Fruit fly (Drosophila melanogaster) whole organism, embryonic: ENCODE measurements around the gene CG33235.
A peak's percentile ranks its signal among the peaks of the same experiment; 100 is the strongest.

Experiments used
- B-H2 ChIP-seq: fragments of 200-800 bp; sonication (Bioruptor generic); optimal IDR thresholded peaks from 2 replicates; lab custom pipeline; 2018; ENCODE audit warnings: missing biosample characterization, mild to moderate bottlenecking, missing genetic modification characterization
- CG10979 ChIP-seq: fragments of 200-800 bp; sonication (Bioruptor generic); optimal IDR thresholded peaks from 2 replicates; lab custom pipeline; 2018; ENCODE audit warnings: missing biosample characterization, mild to moderate bottlenecking, missing genetic modification characterization, moderate library complexity
- CG11247 ChIP-seq: fragments of 200-800 bp; sonication (Bioruptor generic); IDR thresholded peaks from 2 replicates; pipeline ENCODE4 v1.3.6; 2022; ENCODE audit warnings: missing biosample characterization, missing genetic modification characterization
- CG11695 ChIP-seq: fragments of 200-800 bp; sonication (Bioruptor generic); IDR thresholded peaks from 3 replicates; pipeline ENCODE4 v1.3.6; 2022; ENCODE audit warnings: missing biosample characterization, missing genetic modification characterization
- CG11723 ChIP-seq: fragments of 200-800 bp; sonication (Bioruptor generic); optimal IDR thresholded peaks from 2 replicates; lab custom pipeline; 2017; ENCODE audit warnings: missing biosample characterization, mild to moderate bottlenecking, missing genetic modification characterization
- CG12071 ChIP-seq: fragments of 200-800 bp; sonication (Bioruptor generic); optimal IDR thresholded peaks from 3 replicates; lab custom pipeline; 2018; ENCODE audit warnings: missing biosample characterization, mild to moderate bottlenecking, missing genetic modification characterization
- CG15073 ChIP-seq: fragments of 200-800 bp; sonication (Bioruptor generic); optimal IDR thresholded peaks from 2 replicates; lab custom pipeline; 2016; ENCODE audit warnings: missing biosample characterization, missing genetic modification characterization
- CG15269 ChIP-seq: fragments of 200-800 bp; sonication (Bioruptor generic); optimal IDR thresholded peaks from 2 replicates; lab custom pipeline; 2018; ENCODE audit warnings: missing biosample characterization, mild to moderate bottlenecking, missing genetic modification characterization, moderate library complexity
- CG15479 ChIP-seq: fragments of 200-800 bp; sonication (Bioruptor generic); optimal IDR thresholded peaks from 3 replicates; lab custom pipeline; 2019; ENCODE audit warnings: missing biosample characterization, mild to moderate bottlenecking, missing genetic modification characterization, moderate library complexity
- CG1647 ChIP-seq: fragments of 200-800 bp; sonication (Bioruptor generic); optimal IDR thresholded peaks from 3 replicates; lab custom pipeline; 2016; ENCODE audit warnings: missing biosample characterization, missing genetic modification characterization
- CG17612 ChIP-seq: fragments of 200-800 bp; sonication (Bioruptor generic); IDR thresholded peaks from 2 replicates; pipeline ENCODE4 v1.3.6; 2022; ENCODE audit warnings: missing biosample characterization, missing genetic modification characterization
- CG18011 ChIP-seq: fragments of 200-800 bp; sonication (Bioruptor generic); optimal IDR thresholded peaks from 2 replicates; lab custom pipeline; 2017; ENCODE audit warnings: missing biosample characterization, missing genetic modification characterization, mild to moderate bottlenecking, moderate library complexity, missing genotype
- CG18262 ChIP-seq: fragments of 200-800 bp; optimal IDR thresholded peaks from 3 replicates; lab custom pipeline; 2019; ENCODE audit warnings: missing biosample characterization, mild to moderate bottlenecking, missing genetic modification characterization, moderate library complexity
- CG2678 ChIP-seq: fragments of 200-800 bp; sonication (Bioruptor generic); optimal IDR thresholded peaks from 3 replicates; lab custom pipeline; 2019; ENCODE audit warnings: missing biosample characterization, mild to moderate bottlenecking, missing genetic modification characterization, moderate library complexity
- CG31224 ChIP-seq: fragments of 200-800 bp; sonication (Bioruptor generic); IDR thresholded peaks from 2 replicates; pipeline ENCODE4 v1.3.6; 2022; ENCODE audit warnings: missing biosample characterization, missing genetic modification characterization
- CG31388 ChIP-seq: fragments of 200-800 bp; sonication (Bioruptor generic); optimal IDR thresholded peaks from 2 replicates; lab custom pipeline; 2016; ENCODE audit warnings: missing biosample characterization, missing genetic modification characterization
- CG3163 ChIP-seq: fragments of 200-800 bp; sonication (Bioruptor generic); optimal IDR thresholded peaks from 3 replicates; lab custom pipeline; 2016; ENCODE audit warnings: missing biosample characterization, missing genetic modification characterization
- CG3838 ChIP-seq: fragments of 200-800 bp; sonication (Bioruptor generic); optimal IDR thresholded peaks from 3 replicates; lab custom pipeline; 2016; ENCODE audit warnings: missing biosample characterization, missing genetic modification characterization
- CG5953 ChIP-seq: fragments of 200-800 bp; sonication (Bioruptor generic); IDR thresholded peaks from 2 replicates; pipeline ENCODE4 v1.3.6; 2022; ENCODE audit warnings: missing biosample characterization, missing genetic modification characterization
- CG7372 ChIP-seq: fragments of 200-800 bp; sonication (Bioruptor generic); IDR thresholded peaks from 2 replicates; pipeline ENCODE4 v1.3.6; 2022; ENCODE audit warnings: missing biosample characterization, missing genetic modification characterization
- CG7928 ChIP-seq: fragments of 200-800 bp; sonication (Bioruptor generic); optimal IDR thresholded peaks from 2 replicates; lab custom pipeline; 2017; ENCODE audit warnings: missing biosample characterization, mild to moderate bottlenecking, missing genetic modification characterization
- CG9932 ChIP-seq: fragments of 200-800 bp; sonication (Bioruptor generic); IDR thresholded peaks from 2 replicates; pipeline ENCODE4 v1.3.6; 2022; ENCODE audit warnings: missing biosample characterization, missing genetic modification characterization
- Dp ChIP-seq: fragments of 200-800 bp; sonication (Bioruptor generic); optimal IDR thresholded peaks from 2 replicates; lab custom pipeline; 2018; ENCODE audit warnings: missing biosample characterization, mild to moderate bottlenecking, missing genetic modification characterization, moderate library complexity
- Eip74EF ChIP-seq, 2 experiments: fragments of 200-800 bp in 1 of 2; fragments of >200 bp in 1 of 2; sonication (Bioruptor generic) in 1 of 2; optimal IDR thresholded peaks; 2 replicates each; lab custom pipeline; 2017 to 2019; ENCODE audit warnings: missing biosample characterization in 2 of 2, missing genetic modification characterization in 2 of 2, mild to moderate bottlenecking in 1 of 2, moderate library complexity in 1 of 2
- Gug ChIP-seq: fragments of 200-800 bp; sonication (Bioruptor generic); IDR thresholded peaks from 4 replicates; pipeline ENCODE4 v1.3.6; 2022; ENCODE audit warnings: missing biosample characterization, missing genetic modification characterization
- Hand ChIP-seq: fragments of 200-800 bp; sonication (Bioruptor generic); optimal IDR thresholded peaks from 2 replicates; lab custom pipeline; 2017; ENCODE audit warnings: mild to moderate bottlenecking, missing biosample characterization, missing genetic modification reagents, missing genetic modification characterization
- HmgZ ChIP-seq: fragments of 200-800 bp; sonication (Bioruptor generic); optimal IDR thresholded peaks from 2 replicates; lab custom pipeline; 2018; ENCODE audit warnings: missing biosample characterization, mild to moderate bottlenecking, missing genetic modification characterization
- Hr3 ChIP-seq: fragments of 200-800 bp; sonication (Bioruptor generic); optimal IDR thresholded peaks from 3 replicates; lab custom pipeline; 2016; ENCODE audit warnings: missing biosample characterization, missing genetic modification characterization
- NfI ChIP-seq: fragments of 200-800 bp; sonication (Bioruptor generic); optimal IDR thresholded peaks from 3 replicates; lab custom pipeline; 2018; ENCODE audit warnings: missing biosample characterization, mild to moderate bottlenecking, missing genetic modification characterization, moderate library complexity
- Oli ChIP-seq: fragments of 200-800 bp; sonication (Bioruptor generic); optimal IDR thresholded peaks from 2 replicates; lab custom pipeline; 2018; ENCODE audit warnings: missing biosample characterization, mild to moderate bottlenecking, missing genetic modification characterization, moderate library complexity
- Ssrp ChIP-seq: fragments of 200-800 bp; sonication (Bioruptor generic); optimal IDR thresholded peaks from 2 replicates; lab custom pipeline; 2018; ENCODE audit warnings: missing biosample characterization, mild to moderate bottlenecking, missing genetic modification characterization, moderate library complexity
- Xbp1 ChIP-seq: fragments of 200-800 bp; sonication (Bioruptor generic); optimal IDR thresholded peaks from 3 replicates; lab custom pipeline; 2016; ENCODE audit warnings: missing biosample characterization, mild to moderate bottlenecking, missing genetic modification characterization
- al ChIP-seq: fragments of 200-800 bp; sonication (Bioruptor generic); IDR thresholded peaks from 2 replicates; pipeline ENCODE4 v1.3.6; 2022; ENCODE audit warnings: missing biosample characterization, missing genetic modification characterization
- az2 ChIP-seq: fragments of 200-800 bp; sonication (Bioruptor generic); optimal IDR thresholded peaks from 3 replicates; lab custom pipeline; 2016; ENCODE audit warnings: missing biosample characterization, missing genetic modification characterization
- bsh ChIP-seq, 2 experiments: fragments of 200-800 bp; sonication (Bioruptor generic); optimal IDR thresholded peaks; 2 replicates each; lab custom pipeline; 2017 to 2018; ENCODE audit warnings: mild to moderate bottlenecking in 2 of 2, missing biosample characterization in 2 of 2, missing genetic modification characterization in 2 of 2, moderate library complexity in 1 of 2
- disco-r ChIP-seq: fragments of 200-800 bp; sonication (Bioruptor generic); optimal IDR thresholded peaks from 2 replicates; lab custom pipeline; 2016; ENCODE audit warnings: missing biosample characterization, missing genetic modification characterization
- ems ChIP-seq: fragments of 200-800 bp; sonication (Bioruptor generic); optimal IDR thresholded peaks from 3 replicates; lab custom pipeline; 2016; ENCODE audit warnings: missing biosample characterization, missing genetic modification characterization
- fd3F ChIP-seq: fragments of 200-800 bp; sonication (Bioruptor generic); optimal IDR thresholded peaks from 2 replicates; lab custom pipeline; 2018; ENCODE audit warnings: missing biosample characterization, mild to moderate bottlenecking, missing genetic modification characterization, moderate library complexity
- gt ChIP-seq: fragments of 200-800 bp; sonication (Bioruptor generic); IDR thresholded peaks from 2 replicates; pipeline ENCODE4 v1.3.6; 2022; ENCODE audit warnings: missing biosample characterization, missing genetic modification characterization
- h ChIP-seq: fragments of >200 bp; optimal IDR thresholded peaks from 2 replicates; lab custom pipeline; 2017
- hb ChIP-seq: fragments of 200-800 bp; sonication (Bioruptor generic); IDR thresholded peaks from 3 replicates; pipeline ENCODE4 v1.3.6; 2022; ENCODE audit warnings: missing biosample characterization, missing genetic modification characterization; ENCODE audit not compliant: partially characterized antibody
- jigr1 ChIP-seq: fragments of 200-800 bp; sonication (Bioruptor generic); IDR thresholded peaks from 3 replicates; pipeline ENCODE4 v1.3.6; 2022; ENCODE audit warnings: missing biosample characterization, missing genetic modification characterization
- org-1 ChIP-seq: fragments of 200-800 bp; sonication (Bioruptor generic); optimal IDR thresholded peaks from 2 replicates; lab custom pipeline; 2017; ENCODE audit warnings: missing biosample characterization, missing genetic modification characterization
- p53 ChIP-seq: fragments of 200-800 bp; sonication (Bioruptor generic); optimal IDR thresholded peaks from 2 replicates; lab custom pipeline; 2016; ENCODE audit warnings: missing biosample characterization, missing genetic modification characterization
- pzg ChIP-seq: fragments of 200-800 bp; sonication (Bioruptor generic); optimal IDR thresholded peaks from 3 replicates; lab custom pipeline; 2018; ENCODE audit warnings: missing biosample characterization, mild to moderate bottlenecking, missing genetic modification characterization, moderate library complexity
- sc ChIP-seq, 3 experiments: fragments of >200 bp in 2 of 3; fragments of 200-800 bp in 1 of 3; sonication (Bioruptor generic) in 1 of 3; optimal IDR thresholded peaks; 2 replicates in 2 of 3; 3 replicates in 1 of 3; lab custom pipeline; 2017; ENCODE audit warnings: mild to moderate bottlenecking in 1 of 3, missing biosample characterization in 1 of 3, missing genetic modification characterization in 1 of 3, missing genetic modification reagents in 1 of 3
- so ChIP-seq: fragments of 200-800 bp; sonication (Bioruptor generic); IDR thresholded peaks from 3 replicates; pipeline ENCODE4 v1.3.6; 2022; ENCODE audit warnings: missing biosample characterization, missing genetic modification characterization
- tll ChIP-seq, 2 experiments: fragments of 200-800 bp in 1 of 2; fragments of >200 bp in 1 of 2; sonication (Bioruptor generic) in 1 of 2; optimal IDR thresholded peaks; 2 replicates each; lab custom pipeline; 2017 to 2019; ENCODE audit warnings: missing biosample characterization in 2 of 2, missing genetic modification characterization in 2 of 2, mild to moderate bottlenecking in 1 of 2, moderate library complexity in 1 of 2
- tx ChIP-seq: fragments of 200-800 bp; sonication (Bioruptor generic); optimal IDR thresholded peaks from 2 replicates; lab custom pipeline; 2016; ENCODE audit warnings: missing biosample characterization, missing genetic modification characterization

The CG33235 gene

dm6 chrX:11451027-11451572 is 40.3 kb downstream of the CG33235 start (continued):
- TF ChIP-seq pzg (GFP tag; lab: Kevin White, UChicago) (no peak), NfI (GFP tag; lab: Kevin White, UChicago) (peak; percentile 56), CG31224 (GFP tag; lab: Robert Waterston, UW) (peak; percentile 41; the same call in 1 of the 2 replicates), CG31388 (GFP tag; lab: Kevin White, UChicago) (no peak), ems (no peak), so (GFP tag; lab: Robert Waterston, UW) (peak; percentile 38; the same call in 1 of the 3 replicates), h (lab: Kevin White, UChicago) (no peak), CG12071 (GFP tag; lab: Kevin White, UChicago) (peak; percentile 49), disco-r (GFP tag; lab: Kevin White, UChicago) (peak; percentile 38), p53 (no peak), HmgZ (tag; lab: Kevin White, UChicago) (peak; percentile 17), CG3163 (GFP tag; lab: Kevin White, UChicago) (peak; percentile 1), Dp (no peak), fd3F (GFP tag; lab: Kevin White, UChicago) (peak; percentile 46), Oli (peak; percentile 53), Eip74EF (GFP tag; optimal IDR thresholded peaks at IDR 0.05; lab: Kevin White, UChicago) (peak in 1 of 2 experiments; percentile 42), tx (no peak), CG15073 (peak; percentile 13), gt (GFP tag; lab: Robert Waterston, UW) (no peak), al (GFP tag; lab: Robert Waterston, UW) (peak; percentile 54), Hr3 (GFP tag; lab: Kevin White, UChicago) (no peak), CG9932 (GFP tag; lab: Robert Waterston, UW) (peak; percentile 80), CG2678 (tag; lab: Kevin White, UChicago) (peak; percentile 58), CG11695 (GFP tag; lab: Robert Waterston, UW) (0 out of 3 replicates have a peak, but pooled peaks have one; percentile 23), CG3838 (GFP tag; lab: Kevin White, UChicago) (no peak), jigr1 (no peak), Ssrp (tag; lab: Kevin White, UChicago) (peak; percentile 5), CG18011 (GFP tag; lab: Kevin White, UChicago) (no peak), CG10979 (tag; lab: Kevin White, UChicago) (no peak), Xbp1 (GFP tag; lab: Kevin White, UChicago) (peak; percentile 60), hb (GFP tag; lab: Robert Waterston, UW) (no peak), sc (optimal IDR thresholded peaks at IDR 0.05; lab: Kevin White, UChicago) (no peak), sc (GFP tag; optimal IDR thresholded peaks at IDR 0.05; lab: Kevin White, UChicago) (no peak), CG7372 (GFP tag; lab: Robert Waterston, UW) (peak; percentile 58; the same call in 1 of the 2 replicates), CG5953 (0 out of 2 replicates have a peak, but pooled peaks have one; percentile 12), bsh (GFP tag; optimal IDR thresholded peaks at IDR 0.05; lab: Kevin White, UChicago) (peak in 1 of 2 experiments; percentile 2), CG1647 (GFP tag; lab: Kevin White, UChicago) (no peak), B-H2 (GFP tag; lab: Kevin White, UChicago) (no peak), Hand (GFP tag; lab: Kevin White, UChicago) (no peak), tll (GFP tag; optimal IDR thresholded peaks at IDR 0.05; lab: Kevin White, UChicago) (no peak), CG15479 (GFP tag; lab: Kevin White, UChicago) (no peak), CG11723 (GFP tag; lab: Kevin White, UChicago) (peak; percentile 20), Gug (GFP tag; lab: Robert Waterston, UW) (peak; percentile 53; the same call in 3 of the 4 replicates), CG18262 (no peak), CG17612 (GFP tag; lab: Robert Waterston, UW) (0 out of 2 replicates have a peak, but pooled peaks have one; percentile 21), az2 (peak; percentile 17), org-1 (GFP tag; lab: Kevin White, UChicago) (peak; percentile 11), CG15269 (tag; lab: Kevin White, UChicago) (peak; percentile 64), CG11247 (GFP tag; lab: Robert Waterston, UW) (peak; percentile 43; the same call in 1 of the 2 replicates), CG7928 (GFP tag; lab: Kevin White, UChicago) (no peak)
